2 fruit fly cellular contexts compared by ENCODE assay signal in genomic region chrX:13305323-13305722, dm6.
TF ChIP-seq lines count a peak whose summit lies in the region.

No protein-coding gene starts in this region.

TF ChIP-seq in whole organism, embryonic, 481 proteins besides CTCF, POLR2A, EP300 and RAD21 (continued from another document):
- TF ChIP-seq al (GFP tag; IDR thresholded peaks at IDR 0.05; lab: Robert Waterston, UW): no peak
- TF ChIP-seq CG2712 (tag; optimal IDR thresholded peaks at IDR 0.05; lab: Kevin White, UChicago): no peak
- TF ChIP-seq crol (GFP tag; IDR thresholded peaks at IDR 0.05; lab: Robert Waterston, UW): peak; percentile 32
- TF ChIP-seq nom (GFP tag; optimal IDR thresholded peaks at IDR 0.05; lab: Kevin White, UChicago): peak; percentile 28
- 0 out of 2 replicates have a peak, but pooled peaks have one; percentile 18 for TF ChIP-seq GATAe (GFP tag; conservative IDR thresholded peaks at IDR 0.05; lab: Robert Waterston, UW)
- TF ChIP-seq PHDP (tag; optimal IDR thresholded peaks at IDR 0.05; lab: Kevin White, UChicago): no peak
- no peak for TF ChIP-seq CG9876 (GFP tag; optimal IDR thresholded peaks at IDR 0.05; lab: Kevin White, UChicago)
- TF ChIP-seq lab (GFP tag; optimal IDR thresholded peaks at IDR 0.05; lab: Kevin White, UChicago): peak; percentile 20
- TF ChIP-seq CG4360 (GFP tag; IDR thresholded peaks at IDR 0.05; lab: Robert Waterston, UW): peak; percentile 41; the same call in 1 of the 2 replicates
TF ChIP-seq in whole organism, embryonic: peak in this region for 17.

TF ChIP-seq in whole organism, prepupa, 60 proteins besides CTCF, POLR2A, EP300 and RAD21 (continued from another document):
- TF ChIP-seq CG6276 (GFP tag; optimal IDR thresholded peaks at IDR 0.05; lab: Kevin White, UChicago): peak; percentile 29
- TF ChIP-seq CG4318 (GFP tag; optimal IDR thresholded peaks at IDR 0.05; lab: Kevin White, UChicago): no peak
- TF ChIP-seq vri (GFP tag; optimal IDR thresholded peaks at IDR 0.05; lab: Kevin White, UChicago): peak; percentile 37
- TF ChIP-seq Gug (GFP tag; IDR thresholded peaks at IDR 0.05; lab: Robert Waterston, UW): no peak
- peak; percentile 54 for TF ChIP-seq Eip78C (GFP tag; lab: Kevin White, UChicago)
- no peak for TF ChIP-seq CG6163 (GFP tag; IDR thresholded peaks at IDR 0.05; lab: Robert Waterston, UW)
- TF ChIP-seq CG11294 (GFP tag; IDR thresholded peaks at IDR 0.05; lab: Robert Waterston, UW): no peak
- TF ChIP-seq fkh (GFP tag; optimal IDR thresholded peaks at IDR 0.05; lab: Kevin White, UChicago): no peak
- TF ChIP-seq CG34406 (GFP tag; optimal IDR thresholded peaks at IDR 0.05; lab: Kevin White, UChicago): no peak
- TF ChIP-seq CG8632 (GFP tag; optimal IDR thresholded peaks at IDR 0.05; lab: Kevin White, UChicago): no peak
- TF ChIP-seq eg (GFP tag; IDR thresholded peaks at IDR 0.05; lab: Robert Waterston, UW): 0 out of 3 replicates have a peak, but pooled peaks have one; percentile 12
- peak; percentile 14 for TF ChIP-seq CG6808 (GFP tag; optimal IDR thresholded peaks at IDR 0.05; lab: Kevin White, UChicago)
- no peak for TF ChIP-seq cyc (GFP tag; optimal IDR thresholded peaks at IDR 0.05; lab: Kevin White, UChicago)
- no peak for TF ChIP-seq Sox14 (GFP tag; optimal IDR thresholded peaks at IDR 0.05; lab: Kevin White, UChicago)
- no peak for TF ChIP-seq CG3919 (GFP tag; optimal IDR thresholded peaks at IDR 0.05; lab: Kevin White, UChicago)
- no peak for TF ChIP-seq CG1621 (tag; optimal IDR thresholded peaks at IDR 0.05; lab: Kevin White, UChicago)
